Worm (Caenorhabditis elegans): ENCODE measurements around the gene mmab-1.

The mmab-1 gene

ce11 chrIII:4934896-4935628 lies 13.1 kb upstream of the mmab-1 start, which contains the start of gene mrps-18C:
Gene mrps-18C, plus strand, starts transcription at chrIII:4935578.
- TF ChIP-seq unc-62 (GFP tag; optimal IDR thresholded peaks at IDR 0.05), result no peak

DNA sequence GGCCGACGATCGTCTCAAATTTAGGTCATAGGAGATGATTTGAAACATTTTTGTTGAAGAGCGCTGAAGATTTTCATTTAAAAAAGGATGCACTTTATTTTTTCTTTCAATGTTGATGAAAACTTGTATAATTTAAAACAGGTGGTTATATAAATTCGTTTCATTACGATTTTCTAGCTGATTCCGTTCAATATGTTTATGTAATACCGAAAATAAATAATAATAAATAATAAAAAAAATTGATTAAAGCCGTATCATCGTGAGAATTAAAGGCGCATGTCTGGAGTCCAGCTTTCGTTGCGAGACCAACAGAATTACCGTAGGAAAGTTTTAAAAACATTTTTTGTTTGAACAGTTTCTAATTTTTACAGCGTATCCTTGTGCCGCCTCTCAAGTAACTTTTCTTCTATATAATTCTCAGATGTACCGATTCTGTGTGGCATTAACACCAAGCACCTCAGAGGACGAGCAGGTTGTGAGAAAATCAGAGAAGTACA lies 10.3 kb upstream of the mmab-1 start, which contains the start of the genes C26E6.12 and eri-9:
TSS of gene C26E6.12 (minus strand) at position 51 of the 497 bp plus-strand sequence.
TSS of gene eri-9 (plus strand) at position 248 of the 497 bp plus-strand sequence.
- TF ChIP-seq unc-62 (GFP tag; optimal IDR thresholded peaks at IDR 0.05), result no peak

DNA sequence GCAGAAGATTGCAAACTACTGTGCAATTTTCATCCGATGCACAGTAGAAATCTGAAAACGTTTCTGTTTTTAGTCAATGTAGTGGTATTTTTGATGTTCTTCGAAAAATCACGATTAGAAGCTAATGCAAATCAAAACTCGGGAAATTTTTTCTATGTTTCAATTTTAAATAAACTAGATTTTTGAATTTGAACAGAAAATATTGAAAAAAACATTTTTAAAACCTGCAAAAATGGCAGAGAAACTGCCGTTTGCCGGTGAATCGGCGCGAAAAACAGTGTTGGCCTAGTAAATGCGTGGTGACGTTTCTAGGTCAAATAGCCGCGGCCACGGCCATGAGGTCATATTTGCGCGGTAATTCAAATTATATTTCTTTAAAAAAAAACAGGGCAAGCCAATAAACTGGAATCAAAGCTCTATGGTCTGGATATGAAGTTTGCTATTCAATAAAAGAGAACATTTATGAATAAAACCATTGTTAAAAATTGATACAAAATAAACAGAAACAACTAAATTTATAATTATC lies 8.3 kb upstream of the mmab-1 start, which contains the start of gene set-2:
TSS of gene set-2 (minus strand) at position 51 of the 526 bp plus-strand sequence.
- TF ChIP-seq unc-62 (GFP tag; optimal IDR thresholded peaks at IDR 0.05), result no peak

DNA sequence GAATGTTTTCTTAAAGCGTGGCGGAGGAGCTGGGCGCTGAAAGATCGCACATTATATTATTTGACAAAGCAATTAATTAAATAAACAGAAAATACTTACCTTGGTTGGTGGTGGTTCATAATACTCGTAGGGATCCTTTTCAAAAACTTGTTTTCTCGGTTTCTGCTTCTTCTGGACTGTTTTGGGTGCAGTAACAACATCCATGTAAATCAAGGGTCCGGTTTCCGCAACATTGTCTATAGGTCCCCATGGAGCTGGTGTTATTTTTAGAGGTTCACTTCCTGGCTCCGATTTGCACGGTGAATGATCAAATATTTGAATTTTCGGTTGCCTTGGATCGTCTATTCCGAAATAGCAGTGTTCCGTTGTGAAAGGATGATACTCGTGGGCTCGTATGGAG lies 2.2 kb upstream of the mmab-1 start:
- no peak for TF ChIP-seq unc-62 (GFP tag; optimal IDR thresholded peaks at IDR 0.05)

DNA sequence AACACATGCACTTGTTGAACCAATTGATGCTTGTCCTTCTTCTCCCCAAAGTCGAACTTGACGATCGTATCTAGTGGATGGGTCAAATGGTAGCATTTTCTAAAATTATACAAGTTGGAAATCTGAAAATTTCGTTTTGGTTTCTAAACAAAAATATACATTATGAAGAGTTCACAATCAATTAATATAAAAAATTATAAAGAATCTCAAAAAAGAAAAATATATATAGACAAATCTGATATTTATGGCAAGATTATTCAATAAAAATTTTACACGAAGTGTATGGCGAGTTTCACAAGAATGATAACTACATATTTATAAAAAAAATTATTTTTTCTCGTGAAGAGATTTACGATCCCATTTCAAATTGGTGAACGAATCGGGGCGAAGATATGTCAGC lies 1.7 kb downstream of the mmab-1 start, which contains the start of gene ula-1:
TSS of gene ula-1 (minus strand) at position 101 of the 400 bp plus-strand sequence.
- no peak for TF ChIP-seq unc-62 (GFP tag; optimal IDR thresholded peaks at IDR 0.05)

DNA sequence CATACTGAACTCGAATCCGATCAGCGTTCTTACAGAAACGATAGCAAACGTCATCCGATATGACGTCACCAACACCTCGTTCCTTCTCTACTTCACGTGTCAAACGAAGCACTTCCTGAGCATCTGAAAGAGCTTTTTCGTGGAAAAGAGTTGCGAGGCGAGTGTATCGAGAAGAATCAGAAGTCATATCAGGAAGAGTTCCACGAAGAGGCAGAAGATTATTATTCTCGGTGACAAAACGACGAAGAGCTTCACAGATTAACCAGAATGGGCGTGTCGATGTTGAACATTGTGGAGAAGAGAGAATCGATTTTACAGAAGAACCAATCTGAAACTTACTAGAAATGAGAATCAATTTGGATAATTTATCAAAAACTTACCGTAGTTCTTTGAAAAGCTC lies 3.0 kb downstream of the mmab-1 start:
- no peak for TF ChIP-seq unc-62 (GFP tag; optimal IDR thresholded peaks at IDR 0.05)

ce11 chrIII:4917960-4918712 lies 3.8 kb downstream of the mmab-1 start, which contains the start of gene rpb-8:
Gene rpb-8, minus strand, starts transcription at chrIII:4918008.
- TF ChIP-seq unc-62 (GFP tag; optimal IDR thresholded peaks at IDR 0.05), result no peak

- TF ChIP-seq unc-62 (GFP tag; optimal IDR thresholded peaks at IDR 0.05), result no peak
Measured at ce11 chrIII:4917077-4917476, 4.8 kb downstream of the mmab-1 start, which contains the start of gene rars-1. Gene rars-1, minus strand, starts transcription at chrIII:4917177.

- no peak for TF ChIP-seq unc-62 (GFP tag; optimal IDR thresholded peaks at IDR 0.05)
Measured at ce11 chrIII:4913736-4914135, 8.2 kb downstream of the mmab-1 start.

- no peak for TF ChIP-seq unc-62 (GFP tag; optimal IDR thresholded peaks at IDR 0.05)
Measured at ce11 chrIII:4912317-4912716, 9.6 kb downstream of the mmab-1 start, which contains the start of the genes F26F4.9 and cee-1. Gene F26F4.9, minus strand, starts transcription at chrIII:4912521. Gene cee-1, plus strand, starts transcription at chrIII:4912699.

ce11 chrIII:4910956-4911355 lies 11.0 kb downstream of the mmab-1 start, which contains the start of gene F26F4.2:
Gene F26F4.2, plus strand, starts transcription at chrIII:4911256.
- TF ChIP-seq unc-62 (GFP tag; optimal IDR thresholded peaks at IDR 0.05), result no peak

DNA sequence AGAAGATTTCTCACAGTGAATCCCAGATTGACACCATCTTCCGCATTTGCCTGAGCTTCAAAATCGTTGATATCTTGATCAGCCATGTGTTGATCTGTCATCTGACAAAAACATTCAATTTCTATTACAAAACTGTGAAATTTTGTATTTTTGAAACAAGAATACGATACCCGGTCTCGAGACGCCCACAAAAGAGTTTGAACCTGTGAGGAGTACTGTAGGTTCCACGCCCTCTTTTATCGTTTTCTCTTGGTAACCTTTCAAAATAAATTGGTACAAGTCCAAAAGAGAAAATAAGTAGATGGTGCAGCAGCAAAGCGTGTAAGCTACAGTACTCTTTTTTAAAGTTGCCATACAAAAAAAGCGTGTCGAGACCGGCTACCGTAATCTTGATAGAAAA lies 12.0 kb downstream of the mmab-1 start, which contains the start of gene F26F4.12:
TSS of gene F26F4.12 (minus strand) at position 101 of the 400 bp plus-strand sequence.
- no peak for TF ChIP-seq unc-62 (GFP tag; optimal IDR thresholded peaks at IDR 0.05)

- no peak for TF ChIP-seq unc-62 (GFP tag; optimal IDR thresholded peaks at IDR 0.05)
Measured at ce11 chrIII:4906896-4907295, 15.0 kb downstream of the mmab-1 start, which contains the start of gene rom-1. Gene rom-1, plus strand, starts transcription at chrIII:4907196.

- no peak for TF ChIP-seq unc-62 (GFP tag; optimal IDR thresholded peaks at IDR 0.05)
Measured at ce11 chrIII:4906365-4906764, 15.5 kb downstream of the mmab-1 start.

DNA sequence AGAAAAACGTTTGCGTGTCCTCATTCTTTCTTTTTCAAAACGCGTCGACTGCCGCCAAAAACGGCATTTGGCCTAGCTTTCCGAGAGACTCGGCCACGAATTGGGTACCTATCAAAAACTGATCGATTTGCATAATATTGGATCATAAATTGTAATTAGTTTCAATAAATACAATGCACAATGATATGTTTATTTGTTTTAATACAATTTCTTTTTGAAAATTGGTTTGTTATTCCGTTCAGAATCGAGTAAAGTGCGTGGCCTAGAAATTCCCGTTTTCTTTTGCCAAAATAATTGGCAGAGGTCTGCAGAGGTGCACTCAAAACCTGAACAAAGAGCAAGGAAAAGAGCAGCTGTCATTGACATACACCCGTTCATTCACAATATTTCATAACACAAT lies 16.5 kb downstream of the mmab-1 start, which contains the start of gene F26F4.8:
TSS of gene F26F4.8 (minus strand) at position 69 of the 400 bp plus-strand sequence.
- no peak for TF ChIP-seq unc-62 (GFP tag; optimal IDR thresholded peaks at IDR 0.05)
